Worm (Caenorhabditis elegans) whole organism, early embryonic: ENCODE results near the gene egl-21.

ENCODE experiments used
- B0310.2 ChIP-seq: sonication (generic microtip); optimal IDR thresholded peaks from 2 replicates; lab custom pipeline; 2016; ENCODE audit warnings: mild to moderate bottlenecking, missing genetic modification characterization, missing compliant biosample characterization
- F13C5.2 ChIP-seq: sonication (generic microtip); optimal IDR thresholded peaks from 2 replicates; lab custom pipeline; 2017; ENCODE audit warnings: mild to moderate bottlenecking, missing genetic modification characterization, inconsistent platforms, missing compliant biosample characterization
- aly-1 ChIP-seq: sonication (generic microtip); optimal IDR thresholded peaks from 2 replicates; lab custom pipeline; 2016; ENCODE audit warnings: missing genetic modification characterization, missing compliant biosample characterization
- ama-1 ChIP-seq: fragments of 150-350 bp; optimal IDR thresholded peaks from 2 replicates; lab custom pipeline; 2014
- ceh-13 ChIP-seq: fragments of 200-800 bp; sonication (Bioruptor generic); optimal IDR thresholded peaks from 2 replicates; lab custom pipeline; 2018; ENCODE audit warnings: mild to moderate bottlenecking, missing genetic modification characterization, missing compliant biosample characterization
- ceh-36 ChIP-seq: sonication (generic microtip); optimal IDR thresholded peaks from 2 replicates; lab custom pipeline; 2016; ENCODE audit warnings: missing genetic modification characterization, inconsistent platforms, missing compliant biosample characterization
- ets-7 ChIP-seq: sonication (generic microtip); optimal IDR thresholded peaks from 2 replicates; lab custom pipeline; 2016; ENCODE audit warnings: missing genotype, missing genetic modification characterization, missing compliant biosample characterization
- flt-1 ChIP-seq: fragments of 200-800 bp; sonication (Bioruptor generic); IDR thresholded peaks from 2 replicates; pipeline ENCODE4 v1.3.6; 2022; ENCODE audit warnings: missing genetic modification characterization, missing compliant biosample characterization
- hmbx-1 ChIP-seq: sonication (generic microtip); optimal IDR thresholded peaks from 2 replicates; lab custom pipeline; 2016; ENCODE audit warnings: mild to moderate bottlenecking, missing genetic modification characterization, missing compliant biosample characterization
- hmg-4 ChIP-seq: fragments of 200-800 bp; sonication (Bioruptor generic); optimal IDR thresholded peaks from 2 replicates; lab custom pipeline; 2018; ENCODE audit warnings: mild to moderate bottlenecking, missing genetic modification characterization, missing compliant biosample characterization
- hnd-1 ChIP-seq: sonication (generic microtip); optimal IDR thresholded peaks from 2 replicates; lab custom pipeline; 2016; ENCODE audit warnings: missing genetic modification characterization, missing compliant biosample characterization
- pes-1 ChIP-seq: fragments of 200-800 bp; sonication (Bioruptor generic); IDR thresholded peaks from 2 replicates; pipeline ENCODE4 v1.3.6; 2022; ENCODE audit warnings: missing genetic modification reagents, missing genetic modification characterization, missing compliant biosample characterization
- scrt-1 ChIP-seq: fragments of 200-800 bp; sonication (Bioruptor generic); IDR thresholded peaks from 2 replicates; pipeline ENCODE4 v1.3.6; 2022; ENCODE audit warnings: missing genetic modification characterization, missing compliant biosample characterization
- sea-1 ChIP-seq: fragments of 200-800 bp; sonication (Bioruptor generic); conservative IDR thresholded peaks from 2 replicates; pipeline ENCODE4 v1.3.6; 2022; ENCODE audit warnings: missing genetic modification characterization, missing compliant biosample characterization
- tbx-11 ChIP-seq: fragments of 200-800 bp; sonication (Bioruptor generic); IDR thresholded peaks from 2 replicates; pipeline ENCODE4 v1.3.6; 2022; ENCODE audit warnings: missing genetic modification characterization, missing compliant biosample characterization
- tbx-37 ChIP-seq: fragments of 200-800 bp; sonication (Bioruptor generic); conservative IDR thresholded peaks from 2 replicates; pipeline ENCODE4 v1.3.6; 2022; ENCODE audit warnings: missing genetic modification reagents, missing genetic modification characterization, missing compliant biosample characterization
- tra-4 ChIP-seq: sonication (generic microtip); optimal IDR thresholded peaks from 2 replicates; lab custom pipeline; 2017; ENCODE audit warnings: missing genetic modification characterization, missing compliant biosample characterization

Gene egl-21

DNA sequence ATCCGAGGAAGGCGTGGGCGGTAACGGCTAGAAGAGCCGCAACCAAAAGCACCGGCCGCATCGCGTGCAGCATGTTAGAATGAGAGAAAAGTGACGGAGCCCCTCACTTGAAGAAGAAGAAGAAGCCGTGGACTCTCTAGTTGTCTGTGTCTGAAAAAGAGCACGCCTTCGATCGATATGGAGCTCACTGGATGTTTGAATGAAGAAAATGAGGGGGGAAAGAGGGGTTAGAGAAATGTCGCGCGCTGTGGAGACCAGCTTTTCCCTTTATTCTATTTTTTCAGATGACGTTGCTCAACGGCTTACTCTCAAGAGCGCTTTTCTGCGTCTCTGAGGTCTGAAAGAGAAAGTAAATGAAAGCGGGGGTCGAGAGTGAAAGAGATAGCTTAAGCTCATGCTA is at the start of gene egl-21:
egl-21 (minus strand) TSS at position 150 of the 400 bp plus-strand sequence.
- TF ChIP-seq tbx-11 (peak; percentile 36; the same call in 1 of the 2 replicates), pes-1 (GFP tag; lab: Robert Waterston, UW) (no peak)

DNA sequence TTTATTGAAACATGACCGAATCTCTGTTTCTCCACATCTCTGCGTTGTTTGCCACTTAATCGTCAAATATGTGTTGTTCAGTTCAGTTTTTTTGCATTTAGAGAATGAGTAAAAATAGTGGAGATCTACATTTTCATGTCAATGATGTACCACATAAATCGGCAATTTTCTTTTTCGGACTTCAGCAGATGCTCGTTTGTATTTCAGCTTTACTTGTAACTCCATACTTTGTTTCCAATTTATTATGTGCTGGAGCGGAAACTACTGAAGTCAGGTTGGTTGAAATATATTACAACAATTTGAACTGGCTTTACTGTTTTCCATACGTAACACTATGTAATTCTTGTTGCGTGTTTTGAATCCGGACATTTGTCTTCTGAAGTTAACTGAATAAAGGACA is 49.0 kb upstream of the egl-21 start, which contains the start of gene T07G12.2:
T07G12.2 (plus strand) TSS at position 62 of the 400 bp plus-strand sequence.
- TF ChIP-seq ama-1 (lab: Kevin White, UChicago) (no peak), tbx-11 (no peak), ets-7 (tag; lab: Kevin White, UChicago) (no peak), F13C5.2 (tag; lab: Kevin White, UChicago) (no peak), ceh-36 (tag; lab: Kevin White, UChicago) (no peak), tbx-37 (GFP tag; lab: Robert Waterston, UW) (no peak), tra-4 (tag; lab: Kevin White, UChicago) (no peak), sea-1 (GFP tag; lab: Robert Waterston, UW) (no peak), hnd-1 (no peak), B0310.2 (tag; lab: Kevin White, UChicago) (no peak), hmg-4 (GFP tag; lab: Kevin White, UChicago) (no peak), scrt-1 (GFP tag; lab: Robert Waterston, UW) (no peak), aly-1 (tag; lab: Kevin White, UChicago) (no peak)

ce11 chrIV:10524095-10524829 is 42.6 kb upstream of the egl-21 start, which contains the start of gene C02F4.5:
Gene C02F4.5 (minus strand): TSS chrIV:10524145.
- TF ChIP-seq sea-1 (GFP tag; lab: Robert Waterston, UW) (no peak), tra-4 (tag; lab: Kevin White, UChicago) (no peak), hmg-4 (GFP tag; lab: Kevin White, UChicago) (no peak), aly-1 (tag; lab: Kevin White, UChicago) (no peak), scrt-1 (GFP tag; lab: Robert Waterston, UW) (no peak), B0310.2 (tag; lab: Kevin White, UChicago) (no peak), flt-1 (GFP tag; lab: Robert Waterston, UW) (no peak), ceh-36 (tag; lab: Kevin White, UChicago) (no peak), tbx-37 (GFP tag; lab: Robert Waterston, UW) (no peak), tbx-11 (no peak), ama-1 (lab: Kevin White, UChicago) (no peak), F13C5.2 (tag; lab: Kevin White, UChicago) (no peak), pes-1 (GFP tag; lab: Robert Waterston, UW) (no peak), ets-7 (tag; lab: Kevin White, UChicago) (no peak), ceh-13 (no peak), hnd-1 (no peak), hmbx-1 (tag; lab: Kevin White, UChicago) (no peak)

ce11 chrIV:10521106-10521505 is 39.5 kb upstream of the egl-21 start, which contains the start of gene cal-4:
Gene cal-4 (plus strand): TSS chrIV:10521406.
- TF ChIP-seq flt-1 (GFP tag; lab: Robert Waterston, UW) (no peak), scrt-1 (GFP tag; lab: Robert Waterston, UW) (no peak), hnd-1 (no peak), ceh-36 (tag; lab: Kevin White, UChicago) (no peak), ceh-13 (no peak), tbx-37 (GFP tag; lab: Robert Waterston, UW) (no peak), pes-1 (GFP tag; lab: Robert Waterston, UW) (no peak), tbx-11 (no peak), ama-1 (lab: Kevin White, UChicago) (no peak), B0310.2 (tag; lab: Kevin White, UChicago) (no peak), F13C5.2 (tag; lab: Kevin White, UChicago) (no peak), hmg-4 (GFP tag; lab: Kevin White, UChicago) (no peak), ets-7 (tag; lab: Kevin White, UChicago) (no peak), aly-1 (tag; lab: Kevin White, UChicago) (no peak), sea-1 (GFP tag; lab: Robert Waterston, UW) (no peak), tra-4 (tag; lab: Kevin White, UChicago) (no peak), hmbx-1 (tag; lab: Kevin White, UChicago) (no peak)

ce11 chrIV:10518652-10519051 is 37.0 kb upstream of the egl-21 start:
- TF ChIP-seq tbx-37 (GFP tag; lab: Robert Waterston, UW) = no peak
- no peak for TF ChIP-seq ets-7 (tag; lab: Kevin White, UChicago)
- TF ChIP-seq tbx-11 = no peak
- TF ChIP-seq ama-1 (lab: Kevin White, UChicago) = no peak
- TF ChIP-seq flt-1 (GFP tag; lab: Robert Waterston, UW) = no peak
- TF ChIP-seq aly-1 (tag; lab: Kevin White, UChicago) = no peak
- TF ChIP-seq sea-1 (GFP tag; lab: Robert Waterston, UW) = no peak
- no peak for TF ChIP-seq hmbx-1 (tag; lab: Kevin White, UChicago)
- no peak for TF ChIP-seq ceh-13
- TF ChIP-seq hmg-4 (GFP tag; lab: Kevin White, UChicago) = no peak

DNA sequence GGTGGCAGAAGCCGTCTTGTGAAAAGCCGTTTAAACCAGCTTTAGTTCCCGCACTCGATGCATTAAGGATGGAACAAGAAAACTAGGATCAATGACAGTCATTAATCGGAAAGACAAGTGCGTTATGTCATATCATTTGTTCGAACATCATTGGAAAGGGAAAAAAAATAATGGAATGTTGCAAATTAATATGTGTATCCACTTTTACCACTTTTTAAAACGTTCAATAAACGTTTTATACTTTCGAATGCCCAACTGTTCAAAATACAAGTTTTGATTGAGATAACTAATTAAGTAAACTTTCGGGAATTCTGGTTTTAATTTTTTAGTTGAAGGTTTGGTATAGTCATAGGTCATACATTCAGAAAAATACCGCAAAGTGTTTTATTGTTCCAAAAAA is 33.5 kb upstream of the egl-21 start, which contains the start of gene C02F4.4:
C02F4.4 (minus strand) TSS at position 101 of the 400 bp plus-strand sequence.
- TF ChIP-seq scrt-1 (GFP tag; lab: Robert Waterston, UW) = no peak

DNA sequence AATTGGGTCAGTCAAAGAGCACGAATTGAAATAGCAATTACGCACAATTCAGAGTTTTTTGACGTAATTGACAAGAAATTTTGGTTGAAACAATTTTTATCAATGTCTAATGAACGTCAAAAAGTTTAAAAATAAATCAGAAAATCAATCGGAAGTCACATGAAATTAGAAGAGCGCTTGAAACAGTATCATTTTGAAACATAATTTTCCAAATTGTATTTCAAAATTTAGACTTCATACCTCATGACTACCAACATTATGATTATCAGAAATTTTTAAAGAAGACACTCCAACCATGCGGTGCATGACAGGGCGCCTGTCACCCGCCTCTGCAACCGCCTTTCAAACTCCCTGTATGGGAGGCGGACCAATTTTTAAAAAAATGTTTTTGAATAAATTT is 31.6 kb upstream of the egl-21 start:
- TF ChIP-seq ets-7 (tag; lab: Kevin White, UChicago) = no peak
- no peak for TF ChIP-seq F13C5.2 (tag; lab: Kevin White, UChicago)
- no peak for TF ChIP-seq ceh-13
- TF ChIP-seq hmbx-1 (tag; lab: Kevin White, UChicago) = no peak
- no peak for TF ChIP-seq hmg-4 (GFP tag; lab: Kevin White, UChicago)
- TF ChIP-seq aly-1 (tag; lab: Kevin White, UChicago) = no peak
- no peak for TF ChIP-seq flt-1 (GFP tag; lab: Robert Waterston, UW)
- TF ChIP-seq sea-1 (GFP tag; lab: Robert Waterston, UW) = no peak
- no peak for TF ChIP-seq tra-4 (tag; lab: Kevin White, UChicago)
- no peak for TF ChIP-seq ceh-36 (tag; lab: Kevin White, UChicago)
- no peak for TF ChIP-seq tbx-11
- TF ChIP-seq scrt-1 (GFP tag; lab: Robert Waterston, UW) = no peak
- TF ChIP-seq ama-1 (lab: Kevin White, UChicago) = no peak
